Worm (Caenorhabditis elegans) whole organism, young adult: Measurements from ENCODE around the gene cutl-26.

Experiments
- nhr-179 ChIP-seq: sonication (generic microtip); optimal IDR thresholded peaks from 2 replicates; lab custom pipeline; 2016; ENCODE audit warnings: mild to moderate bottlenecking, missing genetic modification characterization, missing compliant biosample characterization
- sdz-38 ChIP-seq: sonication (generic microtip); optimal IDR thresholded peaks from 2 replicates; lab custom pipeline; 2016; ENCODE audit warnings: missing genotype, missing genetic modification characterization, missing compliant biosample characterization

- TF ChIP-seq sdz-38 = no peak
- no peak for TF ChIP-seq nhr-179
These were observed 42.0 kb upstream of the cutl-26 start for ce11 chrIV:749557-749956.
